Worm (Caenorhabditis elegans) whole organism, young adult: Measurements from ENCODE around the gene F02H6.7.

Experiments
- B0019.2 ChIP-seq: fragments of 200-800 bp; sonication (Bioruptor generic); conservative IDR thresholded peaks from 2 replicates; pipeline ENCODE4 v1.3.6; 2022; ENCODE audit warnings: missing genetic modification reagents, missing genetic modification characterization, missing compliant biosample characterization
- F23B12.7 ChIP-seq: sonication (generic microtip); optimal IDR thresholded peaks from 2 replicates; lab custom pipeline; 2017; ENCODE audit warnings: missing genetic modification characterization, mild to moderate bottlenecking, missing compliant biosample characterization, antibody characterized with exemption, moderate library complexity; ENCODE audit not compliant: insufficient read depth
- F37B4.10 ChIP-seq: fragments of 200-800 bp; sonication (Bioruptor generic); IDR thresholded peaks from 2 replicates; pipeline ENCODE4 v1.3.6; 2022; ENCODE audit warnings: missing genetic modification characterization, missing compliant biosample characterization
- atf-7 ChIP-seq: sonication (generic microtip); optimal IDR thresholded peaks from 2 replicates; lab custom pipeline; 2017; ENCODE audit warnings: mild to moderate bottlenecking, missing genetic modification characterization, missing compliant biosample characterization
- dpff-1 ChIP-seq: sonication (generic microtip); optimal IDR thresholded peaks from 2 replicates; lab custom pipeline; 2017; ENCODE audit warnings: mild to moderate bottlenecking, missing genetic modification characterization, missing compliant biosample characterization
- efl-1 ChIP-seq: fragments of 150-350 bp; optimal IDR thresholded peaks from 2 replicates; lab custom pipeline; 2014; ENCODE audit warnings: missing biosample characterization, missing genetic modification reagents, missing genetic modification characterization
- hlh-26 ChIP-seq: fragments of 200-800 bp; sonication (Bioruptor generic); conservative IDR thresholded peaks from 2 replicates; pipeline ENCODE4 v1.3.6; 2022; ENCODE audit warnings: missing genetic modification reagents, missing genetic modification characterization, missing compliant biosample characterization
- lag-1 ChIP-seq: fragments of 200-800 bp; sonication (Bioruptor generic); IDR thresholded peaks from 2 replicates; pipeline ENCODE4 v1.3.6; 2022; ENCODE audit warnings: missing genetic modification reagents, missing genetic modification characterization, missing compliant biosample characterization
- pha-4 ChIP-seq: fragments of 150-350 bp; sonication (generic microtip); optimal IDR thresholded peaks from 2 replicates; lab custom pipeline; 2014; ENCODE audit warnings: missing biosample characterization, missing genetic modification reagents, missing genetic modification characterization

- TF ChIP-seq pha-4 (tag; lab: Kevin White, UChicago) (no peak), F37B4.10 (GFP tag; lab: Robert Waterston, UW) (no peak), hlh-26 (GFP tag; lab: Robert Waterston, UW) (no peak), dpff-1 (no peak), atf-7 (tag; lab: Kevin White, UChicago) (no peak), efl-1 (GFP tag; lab: Kevin White, UChicago) (no peak), B0019.2 (GFP tag; lab: Robert Waterston, UW) (no peak), F23B12.7 (no peak), lag-1 (GFP tag; lab: Robert Waterston, UW) (no peak)
These were observed 51.6 kb downstream of the F02H6.7 start, which contains the start of gene R05A10.3 for ce11 chrIV:14176373-14176772.
